Worm (Caenorhabditis elegans): ENCODE data around the gene msp-40.
"Not testable (repeated sequence)": the region's sequence is repeated elsewhere in the genome, so short reads cannot be mapped to it uniquely, and the experiment has no call there.

Gene msp-40

DNA sequence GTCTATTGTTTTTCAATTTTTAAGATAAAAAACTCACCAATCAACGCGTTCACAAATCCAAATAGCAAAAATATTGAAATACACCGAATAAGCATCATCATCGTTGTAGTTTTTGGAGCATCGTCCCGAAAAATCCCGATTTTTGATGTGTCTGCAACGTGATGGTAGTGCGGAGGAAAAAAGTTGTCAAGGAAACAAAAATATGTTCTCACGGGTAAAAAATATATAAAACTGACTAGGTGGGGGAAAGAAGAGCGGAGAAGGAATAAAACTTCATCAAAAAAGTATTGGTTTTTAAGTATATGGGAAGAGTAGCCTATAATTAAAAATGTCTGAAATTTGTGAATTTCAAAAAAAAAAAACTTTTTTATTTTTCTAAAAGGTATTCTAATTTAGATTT is 13.2 kb upstream of the msp-40 start, which contains the start of gene rig-6:
Gene rig-6, minus strand, starts transcription at position 101 of the 400 bp plus-strand sequence.
- no peak for TF ChIP-seq unc-62 (GFP tag; optimal IDR thresholded peaks at IDR 0.05)

DNA sequence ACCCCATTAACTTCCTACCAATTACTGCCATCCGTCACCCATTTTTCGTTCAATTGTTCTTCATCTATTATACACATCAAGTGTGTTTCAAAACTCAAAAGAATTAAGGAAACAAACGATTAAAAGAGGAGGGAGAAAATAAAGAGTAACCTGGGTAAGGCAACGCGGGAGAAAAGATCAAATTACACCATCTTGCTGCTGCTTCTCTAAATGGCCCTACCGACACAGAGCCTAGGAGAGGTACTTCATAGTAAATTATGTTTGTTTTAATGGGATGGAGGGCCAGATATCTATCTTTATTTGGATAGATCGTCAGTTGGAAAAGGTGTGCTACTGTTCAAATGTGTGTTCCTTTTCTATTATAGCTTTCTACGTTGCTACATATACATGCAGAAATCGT is 9.9 kb upstream of the msp-40 start:
- no peak for TF ChIP-seq unc-62 (GFP tag; optimal IDR thresholded peaks at IDR 0.05)

DNA sequence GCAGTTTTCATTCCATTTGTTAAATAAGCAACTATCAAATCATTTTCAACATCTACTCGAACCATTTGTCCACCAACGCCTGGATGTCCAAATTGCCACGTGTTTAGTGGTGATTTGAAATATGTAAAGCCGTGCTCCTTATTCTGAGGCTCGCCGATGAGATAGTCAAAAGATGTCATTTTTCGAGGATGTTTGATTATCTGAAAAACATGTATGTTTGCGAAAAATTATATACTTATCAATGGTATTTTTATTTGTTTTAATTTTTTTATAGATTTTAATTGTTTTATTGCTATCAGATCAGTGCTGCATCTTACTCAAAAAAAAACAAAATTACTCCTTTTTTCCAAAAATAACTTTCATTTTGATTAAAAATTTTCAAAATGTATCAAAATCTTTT is 6.4 kb upstream of the msp-40 start:
- TF ChIP-seq unc-62 (GFP tag; optimal IDR thresholded peaks at IDR 0.05): no peak

- no peak for TF ChIP-seq unc-62 (GFP tag; optimal IDR thresholded peaks at IDR 0.05)
These were observed 3.5 kb upstream of the msp-40 start, which contains the start of gene lact-5 for ce11 chrII:4821739-4822138. Gene lact-5 (minus strand): TSS chrII:4821739.

DNA sequence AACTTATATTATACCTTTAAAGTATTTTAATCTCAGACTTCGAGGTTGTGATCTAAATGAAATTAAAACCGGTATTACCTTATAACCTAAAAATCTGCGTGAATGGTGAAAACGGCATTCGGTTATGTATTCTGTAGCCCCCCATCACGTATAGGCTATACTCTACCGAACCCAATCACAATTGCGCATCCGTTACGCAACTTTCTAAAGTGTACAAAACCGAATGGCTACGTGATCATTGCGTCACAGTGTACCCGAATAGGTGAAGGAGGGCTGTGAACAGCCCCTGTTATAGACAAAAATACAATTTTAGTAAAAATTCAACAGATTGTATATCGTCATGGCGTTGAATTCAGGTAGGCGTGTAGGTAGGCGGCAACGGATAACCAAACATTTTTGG is 2.6 kb upstream of the msp-40 start:
- TF ChIP-seq unc-62 (GFP tag; optimal IDR thresholded peaks at IDR 0.05): no peak

ce11 chrII:4827734-4828609 is 2.8 kb downstream of the msp-40 start, which contains the start of the genes fbxb-88 and tbck-1:
Gene fbxb-88 (minus strand): TSS chrII:4827884.
Gene tbck-1 (plus strand): TSS chrII:4828559.
- TF ChIP-seq unc-62 (GFP tag; optimal IDR thresholded peaks at IDR 0.05): no peak

ce11 chrII:4834761-4835160 is 9.5 kb downstream of the msp-40 start, which contains the start of the genes C33F10.11 and C33F10.1:
Gene C33F10.11 (minus strand): TSS chrII:4834861.
Gene C33F10.1 (plus strand): TSS chrII:4835023.
- TF ChIP-seq unc-62 (GFP tag; optimal IDR thresholded peaks at IDR 0.05): no peak

ce11 chrII:4837659-4838058 is 12.4 kb downstream of the msp-40 start, which contains the start of gene C33F10.12:
Gene C33F10.12 (minus strand): TSS chrII:4837759.
- TF ChIP-seq unc-62 (GFP tag; optimal IDR thresholded peaks at IDR 0.05): no peak

ce11 chrII:4842143-4842658 is 17.0 kb downstream of the msp-40 start, which contains the start of the genes T23B7.2 and nspd-4:
Gene T23B7.2 (minus strand): TSS chrII:4842243.
Gene nspd-4 (plus strand): TSS chrII:4842608.
- TF ChIP-seq unc-62 (GFP tag; optimal IDR thresholded peaks at IDR 0.05): not testable (repeated sequence)

ce11 chrII:4849885-4850284 is 24.7 kb downstream of the msp-40 start, which contains the start of gene T23B7.3:
Gene T23B7.3 (plus strand): TSS chrII:4850185.
- TF ChIP-seq unc-62 (GFP tag; optimal IDR thresholded peaks at IDR 0.05): no peak

ce11 chrII:4851594-4852106 is 26.4 kb downstream of the msp-40 start, which contains the start of gene dnj-9:
Gene dnj-9 (plus strand): TSS chrII:4852056.
- TF ChIP-seq unc-62 (GFP tag; optimal IDR thresholded peaks at IDR 0.05): no peak

ce11 chrII:4854761-4855160 is 29.5 kb downstream of the msp-40 start:
- TF ChIP-seq unc-62 (GFP tag; optimal IDR thresholded peaks at IDR 0.05): no peak

- no peak for TF ChIP-seq unc-62 (GFP tag; optimal IDR thresholded peaks at IDR 0.05)
These were observed 30.3 kb downstream of the msp-40 start for ce11 chrII:4855489-4855888.

ce11 chrII:4856113-4856512 is 30.9 kb downstream of the msp-40 start:
- no peak for TF ChIP-seq unc-62 (GFP tag; optimal IDR thresholded peaks at IDR 0.05)

ce11 chrII:4857086-4857485 is 31.9 kb downstream of the msp-40 start:
- TF ChIP-seq unc-62 (GFP tag; optimal IDR thresholded peaks at IDR 0.05): no peak

- no peak for TF ChIP-seq unc-62 (GFP tag; optimal IDR thresholded peaks at IDR 0.05)
These were observed 32.7 kb downstream of the msp-40 start, which contains the start of gene F11G11.5 for ce11 chrII:4857873-4858364. Gene F11G11.5 (plus strand): TSS chrII:4857923.

Measured in whole organism, dauer.